Worm (Caenorhabditis elegans) whole organism, L2 larva: ENCODE results near the gene srh-277.

Source experiments
- ZK546.5 ChIP-seq: sonication (generic microtip); optimal IDR thresholded peaks from 2 replicates; lab custom pipeline; 2017; ENCODE audit warnings: missing biosample characterization, missing genetic modification characterization
- ama-1 ChIP-seq: fragments of 150-350 bp; optimal IDR thresholded peaks from 2 replicates; lab custom pipeline; 2018; ENCODE audit warnings: inconsistent platforms
- ceh-16 ChIP-seq: fragments of 150-350 bp; optimal IDR thresholded peaks from 2 replicates; lab custom pipeline; 2014; ENCODE audit warnings: missing biosample characterization, missing genetic modification characterization
- egl-27 ChIP-seq: sonication (generic microtip); optimal IDR thresholded peaks from 3 replicates; lab custom pipeline; 2017; ENCODE audit warnings: missing biosample characterization, missing genetic modification reagents, missing genetic modification characterization
- lin-11 ChIP-seq: fragments of 150-350 bp; sonication (generic microtip); optimal IDR thresholded peaks from 2 replicates; lab custom pipeline; 2014; ENCODE audit warnings: missing biosample characterization, missing genetic modification characterization, inconsistent platforms, mixed read lengths
- lin-13 ChIP-seq: fragments of 150-350 bp; optimal IDR thresholded peaks from 2 replicates; lab custom pipeline; 2014; ENCODE audit warnings: missing biosample characterization, missing genetic modification reagents, missing genetic modification characterization
- lsy-2 ChIP-seq, 2 experiments: fragments of 150-350 bp in 1 of 2; sonication (generic microtip) in 1 of 2; optimal IDR thresholded peaks; 2 replicates each; lab custom pipeline; 2014 to 2017; ENCODE audit warnings: missing biosample characterization in 2 of 2, missing genetic modification characterization in 2 of 2
- nhr-11 ChIP-seq: fragments of 150-350 bp; optimal IDR thresholded peaks from 2 replicates; lab custom pipeline; 2014; ENCODE audit warnings: missing biosample characterization, missing genetic modification characterization
- nhr-237 ChIP-seq: fragments of 150-350 bp; optimal IDR thresholded peaks from 2 replicates; lab custom pipeline; 2014; ENCODE audit warnings: missing biosample characterization, missing genetic modification characterization
- nhr-25 ChIP-seq: fragments of 150-350 bp; sonication (generic microtip); optimal IDR thresholded peaks from 3 replicates; lab custom pipeline; 2014; ENCODE audit warnings: missing biosample characterization, missing genetic modification characterization
- nhr-77 ChIP-seq: fragments of 150-350 bp; optimal IDR thresholded peaks from 2 replicates; lab custom pipeline; 2014; ENCODE audit warnings: missing biosample characterization, missing genetic modification characterization
- skn-1 ChIP-seq: sonication (generic microtip); optimal IDR thresholded peaks from 2 replicates; lab custom pipeline; 2017; ENCODE audit warnings: missing biosample characterization, missing genetic modification characterization
- unc-62 ChIP-seq: fragments of 150-350 bp; optimal IDR thresholded peaks from 2 replicates; lab custom pipeline; 2014; ENCODE audit warnings: missing biosample characterization, missing genetic modification reagents, missing genetic modification characterization
- zag-1 ChIP-seq: fragments of 150-350 bp; optimal IDR thresholded peaks from 2 replicates; lab custom pipeline; 2014; ENCODE audit warnings: missing biosample characterization, missing genetic modification characterization

- TF ChIP-seq lsy-2 (tag; optimal IDR thresholded peaks at IDR 0.05; lab: Kevin White, UChicago): no peak
- no peak for TF ChIP-seq nhr-237 (tag; lab: Kevin White, UChicago)
- no peak for TF ChIP-seq ZK546.5
- TF ChIP-seq zag-1: no peak
- TF ChIP-seq nhr-77 (tag; lab: Kevin White, UChicago): no peak
- no peak for TF ChIP-seq lin-13
- TF ChIP-seq skn-1 (tag; lab: Kevin White, UChicago): no peak
- TF ChIP-seq nhr-11 (tag; lab: Kevin White, UChicago): no peak
- no peak for TF ChIP-seq lin-11 (tag; lab: Kevin White, UChicago)
- no peak for TF ChIP-seq ceh-16 (tag; lab: Kevin White, UChicago)
- TF ChIP-seq unc-62: no peak
- TF ChIP-seq ama-1 (lab: Kevin White, UChicago): no peak
- no peak for TF ChIP-seq egl-27
- no peak for TF ChIP-seq nhr-25 (tag; lab: Kevin White, UChicago)
Measured at ce11 chrV:16165936-16166335, 17.1 kb upstream of the srh-277 start, which contains the start of gene str-108.
